Worm (Caenorhabditis elegans): ENCODE results near the gene srg-2.

The srg-2 gene

ce11 chrIII:6279453-6279852 lies 19.4 kb upstream of the srg-2 start:
- no peak for TF ChIP-seq snpc-1.2 (GFP tag; IDR thresholded peaks at IDR 0.05)
- no peak for TF ChIP-seq nhr-25 (tag; optimal IDR thresholded peaks at IDR 0.05; ENCODE audit: borderline replicate concordance, insufficient read depth)
- no peak for TF ChIP-seq mdl-1 (tag; optimal IDR thresholded peaks at IDR 0.05)
- no peak for TF ChIP-seq sdz-12 (GFP tag; optimal IDR thresholded peaks at IDR 0.05)
- no peak for TF ChIP-seq R02D3.7 (tag; optimal IDR thresholded peaks at IDR 0.05)

- TF ChIP-seq nhr-10 (tag; optimal IDR thresholded peaks at IDR 0.05) (no peak), zip-2 (tag; optimal IDR thresholded peaks at IDR 0.05) (no peak), saeg-2 (GFP tag; IDR thresholded peaks at IDR 0.05) (no peak), fkh-10 (GFP tag; optimal IDR thresholded peaks at IDR 0.05) (peak; percentile 9), ZK546.5 (tag; optimal IDR thresholded peaks at IDR 0.05) (no peak), F26F4.8 (GFP tag; conservative IDR thresholded peaks at IDR 0.05) (no peak), mdt-29 (GFP tag; IDR thresholded peaks at IDR 0.05) (no peak), daf-19 (GFP tag; conservative IDR thresholded peaks at IDR 0.05) (no peak), pha-4 (GFP tag; IDR thresholded peaks at IDR 0.05) (no peak), pha-4 (tag; optimal IDR thresholded peaks at IDR 0.05) (peak; percentile 60), nhr-102 (tag; optimal IDR thresholded peaks at IDR 0.05) (peak; percentile 1), set-16 (GFP tag; IDR thresholded peaks at IDR 0.05) (no peak), hmg-1.1 (GFP tag; IDR thresholded peaks at IDR 0.05) (peak; percentile 69), unc-130 (GFP tag; optimal IDR thresholded peaks at IDR 0.05) (peak; percentile 61), pqm-1 (tag; optimal IDR thresholded peaks at IDR 0.05) (no peak), ceh-82 (tag; optimal IDR thresholded peaks at IDR 0.05) (no peak), lin-1 (GFP tag; IDR thresholded peaks at IDR 0.05) (no peak), mep-1 (tag; optimal IDR thresholded peaks at IDR 0.05) (no peak), dmd-9 (GFP tag; IDR thresholded peaks at IDR 0.05) (no peak), spr-1 (tag; optimal IDR thresholded peaks at IDR 0.05) (peak; percentile 13), nhr-48 (tag; optimal IDR thresholded peaks at IDR 0.05) (no peak), arid-1 (GFP tag; conservative IDR thresholded peaks at IDR 0.05) (peak; percentile 53; the same call in 1 of the 2 replicates), gei-8 (GFP tag; optimal IDR thresholded peaks at IDR 0.05) (no peak), lin-13 (GFP tag; optimal IDR thresholded peaks at IDR 0.05) (no peak), lsy-2 (tag; optimal IDR thresholded peaks at IDR 0.05) (peak in 1 of 2 experiments; percentile 45), ceh-44 (GFP tag; IDR thresholded peaks at IDR 0.05) (no peak), nhr-25 (tag; optimal IDR thresholded peaks at IDR 0.05; ENCODE audit: borderline replicate concordance, insufficient read depth) (no peak), daf-16 (GFP tag; optimal IDR thresholded peaks at IDR 0.05) (no peak), daf-16 (tag; optimal IDR thresholded peaks at IDR 0.05) (no peak), ceh-32 (tag; optimal IDR thresholded peaks at IDR 0.05; ENCODE audit: poor library complexity) (no peak), lin-39 (tag; optimal IDR thresholded peaks at IDR 0.05) (no peak), mes-2 (tag; optimal IDR thresholded peaks at IDR 0.05; ENCODE audit: poor library complexity, severe bottlenecking) (peak; percentile 49), attf-4 (tag; optimal IDR thresholded peaks at IDR 0.05) (no peak), nhr-42 (GFP tag; IDR thresholded peaks at IDR 0.05) (no peak), mdl-1 (tag; optimal IDR thresholded peaks at IDR 0.05) (peak; percentile 84 to 94), sdz-12 (GFP tag; optimal IDR thresholded peaks at IDR 0.05) (no peak), vab-7 (GFP tag; IDR thresholded peaks at IDR 0.05) (no peak), F37D6.2 (tag; optimal IDR thresholded peaks at IDR 0.05) (no peak), nhr-77 (tag; optimal IDR thresholded peaks at IDR 0.05) (no peak), snpc-4 (tag; optimal IDR thresholded peaks at IDR 0.05) (no peak), aha-1 (tag) (peak; percentile 94), duxl-1 (tag; optimal IDR thresholded peaks at IDR 0.05; ENCODE audit: poor library complexity) (no peak), dmd-6 (GFP tag; IDR thresholded peaks at IDR 0.05) (peak; percentile 18; the same call in 1 of the 2 replicates), hlh-11 (tag; optimal IDR thresholded peaks at IDR 0.05) (peak; percentile 69), unc-62 (GFP tag; optimal IDR thresholded peaks at IDR 0.05 in 1 of 2) (peak in 1 of 2 experiments; percentile 70), unc-62 (tag; optimal IDR thresholded peaks at IDR 0.05) (no peak), F49E8.2 (tag; optimal IDR thresholded peaks at IDR 0.05; ENCODE audit: borderline replicate concordance) (peak; percentile 8)
These were observed 18.3 kb upstream of the srg-2 start, which contains the start of gene C18F10.7 for ce11 chrIII:6278301-6278827. Gene C18F10.7, minus strand, starts transcription at chrIII:6278351.
